Worm (Caenorhabditis elegans) whole organism, mixed stage, embryonic: ENCODE results near the gene srw-69.

ENCODE experiments used
- elt-3 ChIP-seq: fragments of 150-350 bp; optimal IDR thresholded peaks from 2 replicates; lab custom pipeline; 2014; ENCODE audit warnings: missing biosample characterization, missing genetic modification characterization
- lin-13 ChIP-seq: fragments of 150-350 bp; optimal IDR thresholded peaks from 2 replicates; lab custom pipeline; 2014; ENCODE audit warnings: missing biosample characterization, missing genetic modification characterization
- lsy-2 ChIP-seq: fragments of 150-350 bp; optimal IDR thresholded peaks from 2 replicates; lab custom pipeline; 2014; ENCODE audit warnings: missing biosample characterization, missing genetic modification characterization
- nhr-28 ChIP-seq: fragments of 150-350 bp; optimal IDR thresholded peaks from 2 replicates; lab custom pipeline; 2014; ENCODE audit warnings: missing biosample characterization, missing genetic modification characterization
- pha-4 ChIP-seq: fragments of 150-350 bp; optimal IDR thresholded peaks from 2 replicates; lab custom pipeline; 2018; ENCODE audit warnings: missing biosample characterization, missing genetic modification reagents, missing genetic modification characterization
- sptf-1 ChIP-seq: sonication (generic microtip); optimal IDR thresholded peaks from 2 replicates; lab custom pipeline; 2017; ENCODE audit warnings: mild to moderate bottlenecking, missing genetic modification characterization, moderate library complexity, missing compliant biosample characterization

DNA sequence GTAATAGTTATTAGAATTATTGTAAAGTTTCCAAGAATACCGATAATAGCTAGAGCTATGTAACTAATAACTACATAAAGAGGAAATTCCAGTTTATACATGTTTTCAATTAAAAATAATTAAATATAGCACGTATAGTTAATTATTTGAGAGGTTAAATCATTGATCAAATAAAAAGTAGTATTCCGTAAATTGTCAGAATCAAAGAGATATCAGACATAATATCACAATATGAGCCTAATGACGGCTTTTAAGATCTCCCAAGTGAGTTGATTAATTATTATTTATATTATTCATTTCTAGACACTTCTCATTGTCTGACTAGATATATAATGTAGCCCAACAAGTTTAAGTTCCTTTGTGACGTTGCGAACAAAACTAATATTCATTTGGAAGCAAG lies 49.4 kb downstream of the srw-69 start, which contains the start of gene srsx-24:
- TF ChIP-seq pha-4 (tag; lab: Kevin White, UChicago) = no peak
- no peak for TF ChIP-seq lin-13 (tag; lab: Kevin White, UChicago)
- TF ChIP-seq sptf-1 (tag; lab: Kevin White, UChicago) = no peak
- no peak for TF ChIP-seq nhr-28 (tag; lab: Kevin White, UChicago)
- no peak for TF ChIP-seq lsy-2
- no peak for TF ChIP-seq elt-3 (tag; lab: Kevin White, UChicago)
